Worm (Caenorhabditis elegans): Measurements from ENCODE around the gene F57B1.1.

F57B1.1 gene

ce11 chrV:13195548-13195947 is at the start of gene F57B1.1:
F57B1.1 (minus strand) TSS chrV:13195648.
- TF ChIP-seq rnt-1 (tag; optimal IDR thresholded peaks at IDR 0.05) (no peak), ces-1 (GFP tag; optimal IDR thresholded peaks at IDR 0.05) (no peak), lin-39 (tag; optimal IDR thresholded peaks at IDR 0.05) (no peak), efl-1 (optimal IDR thresholded peaks at IDR 0.05) (no peak), efl-1 (GFP tag; optimal IDR thresholded peaks at IDR 0.05 in 1 of 2) (peak in 1 of 2 experiments; percentile 56)

ce11 chrV:13243205-13243604 is 47.8 kb upstream of the F57B1.1 start:
- TF ChIP-seq unc-30 (tag; optimal IDR thresholded peaks at IDR 0.05) (no peak), elt-2 (tag; optimal IDR thresholded peaks at IDR 0.05) (no peak), nhr-47 (tag; optimal IDR thresholded peaks at IDR 0.05) (no peak), zip-4 (GFP tag; optimal IDR thresholded peaks at IDR 0.05) (no peak), C04F5.9 (tag; optimal IDR thresholded peaks at IDR 0.05) (no peak), ces-1 (GFP tag; optimal IDR thresholded peaks at IDR 0.05) (no peak), lin-14 (GFP tag; optimal IDR thresholded peaks at IDR 0.05) (peak; percentile 0), nhr-85 (tag) (peak; percentile 54), blmp-1 (tag; optimal IDR thresholded peaks at IDR 0.05) (peak; percentile 85), vab-15 (tag; optimal IDR thresholded peaks at IDR 0.05) (no peak), ama-1 (optimal IDR thresholded peaks at IDR 0.05) (no peak), tlp-1 (tag; optimal IDR thresholded peaks at IDR 0.05) (no peak), unc-86 (tag; optimal IDR thresholded peaks at IDR 0.05) (no peak), sptf-1 (tag; optimal IDR thresholded peaks at IDR 0.05) (no peak), fkh-8 (tag; optimal IDR thresholded peaks at IDR 0.05) (no peak), nhr-237 (tag; optimal IDR thresholded peaks at IDR 0.05) (no peak)

- TF ChIP-seq pqm-1 (tag; optimal IDR thresholded peaks at IDR 0.05) = no peak
- no peak for TF ChIP-seq nhr-28 (tag; optimal IDR thresholded peaks at IDR 0.05)
- no peak for TF ChIP-seq dpl-1 (GFP tag; optimal IDR thresholded peaks at IDR 0.05)
- TF ChIP-seq tlp-1 (tag; optimal IDR thresholded peaks at IDR 0.05) = no peak
- no peak for TF ChIP-seq efl-3 (GFP tag; optimal IDR thresholded peaks at IDR 0.05)
- TF ChIP-seq ceh-90 (tag; optimal IDR thresholded peaks at IDR 0.05) = no peak
Measured at ce11 chrV:13236507-13236906, 41.1 kb upstream of the F57B1.1 start, which contains the start of gene dmd-10. dmd-10 (minus strand) TSS chrV:13236607.

ce11 chrV:13235313-13235712 is 39.9 kb upstream of the F57B1.1 start:
- TF ChIP-seq ceh-88 (GFP tag; IDR thresholded peaks at IDR 0.05) (no peak), ces-1 (GFP tag; optimal IDR thresholded peaks at IDR 0.05) (no peak), dsc-1 (tag; optimal IDR thresholded peaks at IDR 0.05) (peak; percentile 69), fkh-8 (tag; optimal IDR thresholded peaks at IDR 0.05) (peak; percentile 69), dpl-1 (GFP tag; optimal IDR thresholded peaks at IDR 0.05) (no peak), nhr-47 (tag; optimal IDR thresholded peaks at IDR 0.05) (peak; percentile 45), hpl-2 (GFP tag; optimal IDR thresholded peaks at IDR 0.05) (no peak), nhr-77 (tag; optimal IDR thresholded peaks at IDR 0.05) (no peak), C04F5.9 (tag; optimal IDR thresholded peaks at IDR 0.05) (no peak), pag-3 (tag; optimal IDR thresholded peaks at IDR 0.05; ENCODE audit: borderline replicate concordance, insufficient read depth) (no peak), zag-1 (tag; optimal IDR thresholded peaks at IDR 0.05) (no peak), swsn-7 (tag; optimal IDR thresholded peaks at IDR 0.05) (no peak), lin-35 (GFP tag; optimal IDR thresholded peaks at IDR 0.05) (no peak), nhr-12 (tag; optimal IDR thresholded peaks at IDR 0.05) (no peak), tbx-2 (tag; optimal IDR thresholded peaks at IDR 0.05) (no peak), fkh-10 (GFP tag; optimal IDR thresholded peaks at IDR 0.05) (no peak), aly-2 (tag; optimal IDR thresholded peaks at IDR 0.05) (no peak), lin-39 (tag; optimal IDR thresholded peaks at IDR 0.05) (no peak), alr-1 (tag; optimal IDR thresholded peaks at IDR 0.05; ENCODE audit: borderline replicate concordance) (no peak), ztf-4 (tag; optimal IDR thresholded peaks at IDR 0.05) (no peak), nhr-71 (tag; optimal IDR thresholded peaks at IDR 0.05) (peak; percentile 51), lir-3 (tag; optimal IDR thresholded peaks at IDR 0.05; ENCODE audit: poor library complexity) (no peak), sup-37 (GFP tag; optimal IDR thresholded peaks at IDR 0.05) (no peak), ceh-82 (tag; optimal IDR thresholded peaks at IDR 0.05) (no peak), mdl-1 (tag; optimal IDR thresholded peaks at IDR 0.05) (no peak), pax-3 (tag; optimal IDR thresholded peaks at IDR 0.05) (peak; percentile 61), nhr-11 (tag; optimal IDR thresholded peaks at IDR 0.05) (no peak), lin-15B (tag; optimal IDR thresholded peaks at IDR 0.05) (no peak), xbp-1 (tag; optimal IDR thresholded peaks at IDR 0.05) (no peak)

Data from whole organism, L1 larva.